Worm (Caenorhabditis elegans): ENCODE measurements around the gene str-103.

- TF ChIP-seq him-1 (tag; optimal IDR thresholded peaks at IDR 0.05) (no peak), W03F9.2 (tag; optimal IDR thresholded peaks at IDR 0.05) (no peak)
Measured at ce11 chrV:16118601-16119000, at the start of gene str-103.

All from whole organism, L4/young adult.